Fruit fly (Drosophila melanogaster) whole organism, embryonic: Measurements from ENCODE around the gene Pig1.

Experiments used
- Aef1 ChIP-seq: fragments of 200-800 bp; sonication (Bioruptor generic); IDR thresholded peaks from 3 replicates; pipeline ENCODE4 v1.3.6; 2022; ENCODE audit warnings: missing biosample characterization, missing genetic modification characterization
- Bgb ChIP-seq: fragments of 200-800 bp; sonication (Bioruptor generic); IDR thresholded peaks from 2 replicates; pipeline ENCODE4 v1.3.6; 2022; ENCODE audit warnings: missing biosample characterization, missing genetic modification characterization; ENCODE audit not compliant: partially characterized antibody
- CG11247 ChIP-seq: fragments of 200-800 bp; sonication (Bioruptor generic); IDR thresholded peaks from 2 replicates; pipeline ENCODE4 v1.3.6; 2022; ENCODE audit warnings: missing biosample characterization, missing genetic modification characterization
- CG11398 ChIP-seq: fragments of 200-800 bp; sonication (Bioruptor generic); optimal IDR thresholded peaks from 2 replicates; lab custom pipeline; 2016; ENCODE audit warnings: missing biosample characterization, missing genetic modification characterization
- CG12391 ChIP-seq: fragments of 200-800 bp; sonication (Bioruptor generic); optimal IDR thresholded peaks from 3 replicates; lab custom pipeline; 2018; ENCODE audit warnings: missing biosample characterization, mild to moderate bottlenecking, missing genetic modification characterization, moderate library complexity
- CG12769 ChIP-seq: fragments of 200-800 bp; sonication (Bioruptor generic); optimal IDR thresholded peaks from 2 replicates; lab custom pipeline; 2019; ENCODE audit warnings: missing biosample characterization, mild to moderate bottlenecking, missing genetic modification characterization, moderate library complexity
- CG13624 ChIP-seq: fragments of 200-800 bp; sonication (Bioruptor generic); optimal IDR thresholded peaks from 2 replicates; lab custom pipeline; 2016; ENCODE audit warnings: missing biosample characterization, missing genetic modification characterization
- CG15269 ChIP-seq: fragments of 200-800 bp; sonication (Bioruptor generic); optimal IDR thresholded peaks from 2 replicates; lab custom pipeline; 2018; ENCODE audit warnings: missing biosample characterization, mild to moderate bottlenecking, missing genetic modification characterization, moderate library complexity
- CG16779 ChIP-seq: fragments of 200-800 bp; sonication (Bioruptor generic); IDR thresholded peaks from 2 replicates; pipeline ENCODE4 v1.3.6; 2022; ENCODE audit warnings: missing biosample characterization, missing genetic modification characterization
- CG17328 ChIP-seq: fragments of 200-800 bp; sonication (Bioruptor generic); IDR thresholded peaks from 2 replicates; pipeline ENCODE4 v1.3.6; 2022; ENCODE audit warnings: missing biosample characterization, missing genetic modification characterization
- CG17612 ChIP-seq: fragments of 200-800 bp; sonication (Bioruptor generic); IDR thresholded peaks from 2 replicates; pipeline ENCODE4 v1.3.6; 2022; ENCODE audit warnings: missing biosample characterization, missing genetic modification characterization
- CG17802 ChIP-seq: fragments of 200-800 bp; sonication (Bioruptor generic); optimal IDR thresholded peaks from 2 replicates; lab custom pipeline; 2018; ENCODE audit warnings: missing biosample characterization, mild to moderate bottlenecking, missing genetic modification characterization, moderate library complexity
- CG18476 ChIP-seq: fragments of 200-800 bp; sonication (Bioruptor generic); optimal IDR thresholded peaks from 2 replicates; lab custom pipeline; 2016; ENCODE audit warnings: missing biosample characterization, mild to moderate bottlenecking, missing genetic modification characterization
- CG18764 ChIP-seq: fragments of 200-800 bp; sonication (Bioruptor generic); optimal IDR thresholded peaks from 3 replicates; lab custom pipeline; 2016; ENCODE audit warnings: missing biosample characterization, missing genetic modification characterization
- CG31224 ChIP-seq: fragments of 200-800 bp; sonication (Bioruptor generic); IDR thresholded peaks from 2 replicates; pipeline ENCODE4 v1.3.6; 2022; ENCODE audit warnings: missing biosample characterization, missing genetic modification characterization
- CG3163 ChIP-seq: fragments of 200-800 bp; sonication (Bioruptor generic); optimal IDR thresholded peaks from 3 replicates; lab custom pipeline; 2016; ENCODE audit warnings: missing biosample characterization, missing genetic modification characterization
- CG32767 ChIP-seq: fragments of 200-800 bp; sonication (Bioruptor generic); IDR thresholded peaks from 2 replicates; pipeline ENCODE4 v1.3.6; 2022; ENCODE audit warnings: missing biosample characterization, missing genetic modification characterization
- CG33557 ChIP-seq: fragments of 200-800 bp; sonication (Bioruptor generic); optimal IDR thresholded peaks from 2 replicates; lab custom pipeline; 2019; ENCODE audit warnings: missing biosample characterization, mild to moderate bottlenecking, missing genetic modification characterization, moderate library complexity
- CG3838 ChIP-seq: fragments of 200-800 bp; sonication (Bioruptor generic); optimal IDR thresholded peaks from 3 replicates; lab custom pipeline; 2016; ENCODE audit warnings: missing biosample characterization, missing genetic modification characterization
- CG5245 ChIP-seq: fragments of 200-800 bp; sonication (Bioruptor generic); optimal IDR thresholded peaks from 3 replicates; lab custom pipeline; 2016; ENCODE audit warnings: missing biosample characterization, missing genetic modification characterization
- CG7963 ChIP-seq: fragments of 200-800 bp; sonication (Bioruptor generic); IDR thresholded peaks from 3 replicates; pipeline ENCODE4 v1.3.6; 2022; ENCODE audit warnings: missing biosample characterization, missing genetic modification characterization; ENCODE audit not compliant: partially characterized antibody
- CG8359 ChIP-seq: fragments of 200-800 bp; sonication (Bioruptor generic); optimal IDR thresholded peaks from 2 replicates; lab custom pipeline; 2017; ENCODE audit warnings: missing biosample characterization, mild to moderate bottlenecking, missing genetic modification characterization, borderline replicate concordance
- CG9876 ChIP-seq: fragments of 200-800 bp; sonication (Bioruptor generic); optimal IDR thresholded peaks from 2 replicates; lab custom pipeline; 2016; ENCODE audit warnings: missing biosample characterization, missing genetic modification characterization
- D19B ChIP-seq: fragments of 200-800 bp; sonication (Bioruptor generic); optimal IDR thresholded peaks from 2 replicates; lab custom pipeline; 2017; ENCODE audit warnings: missing biosample characterization, mild to moderate bottlenecking, missing genetic modification characterization
- Deaf1 ChIP-seq: fragments of 200-800 bp; optimal IDR thresholded peaks from 3 replicates; lab custom pipeline; 2019; ENCODE audit warnings: missing biosample characterization, mild to moderate bottlenecking, missing genetic modification characterization, moderate library complexity
- Drgx ChIP-seq: fragments of 200-800 bp; sonication (Bioruptor generic); IDR thresholded peaks from 2 replicates; pipeline ENCODE4 v1.3.6; 2022; ENCODE audit warnings: missing biosample characterization, missing genetic modification characterization
- Ets65A ChIP-seq: fragments of 200-800 bp; sonication (Bioruptor generic); peaks from one replicate; lab custom pipeline; 2016; ENCODE audit warnings: missing biosample characterization, missing genetic modification characterization
- Fer2 ChIP-seq: fragments of 200-800 bp; sonication (Bioruptor generic); optimal IDR thresholded peaks from 2 replicates; lab custom pipeline; 2018; ENCODE audit warnings: missing biosample characterization, mild to moderate bottlenecking, missing genetic modification characterization, moderate library complexity
- Hr51 ChIP-seq, 2 experiments: fragments of 200-800 bp; sonication (Bioruptor generic); optimal IDR thresholded peaks; 2 replicates in 1 of 2; 3 replicates in 1 of 2; lab custom pipeline; 2016 to 2018; ENCODE audit warnings: missing biosample characterization in 2 of 2, missing genetic modification characterization in 2 of 2, mild to moderate bottlenecking in 1 of 2, moderate library complexity in 1 of 2
- Kr ChIP-seq: fragments of 200-800 bp; sonication (Bioruptor generic); optimal IDR thresholded peaks from 2 replicates; lab custom pipeline; 2017; ENCODE audit warnings: missing biosample characterization, mild to moderate bottlenecking, missing genetic modification characterization
- Lpt ChIP-seq: fragments of >200 bp; optimal IDR thresholded peaks from 2 replicates; lab custom pipeline; 2018; ENCODE audit warnings: missing biosample characterization, missing genetic modification characterization
- Max ChIP-seq: fragments of 200-800 bp; sonication (Bioruptor generic); optimal IDR thresholded peaks from 2 replicates; lab custom pipeline; 2016; ENCODE audit warnings: missing biosample characterization, mild to moderate bottlenecking, missing genetic modification characterization
- NK7.1 ChIP-seq: fragments of 200-800 bp; sonication (Bioruptor generic); optimal IDR thresholded peaks from 3 replicates; lab custom pipeline; 2016; ENCODE audit warnings: missing biosample characterization, missing genetic modification characterization
- Optix ChIP-seq: fragments of 200-800 bp; sonication (Bioruptor generic); IDR thresholded peaks from 3 replicates; pipeline ENCODE4 v1.3.6; 2022; ENCODE audit warnings: missing biosample characterization, missing genetic modification characterization
- bbx ChIP-seq: fragments of 200-800 bp; sonication (Bioruptor generic); IDR thresholded peaks from 2 replicates; pipeline ENCODE4 v1.3.6; 2022; ENCODE audit warnings: missing biosample characterization, missing genetic modification characterization; ENCODE audit not compliant: partially characterized antibody
- cg ChIP-seq: fragments of 200-800 bp; sonication (Bioruptor generic); optimal IDR thresholded peaks from 3 replicates; lab custom pipeline; 2019; ENCODE audit warnings: missing biosample characterization, mild to moderate bottlenecking, missing genetic modification characterization, moderate library complexity
- crol ChIP-seq: fragments of 200-800 bp; sonication (Bioruptor generic); IDR thresholded peaks from 2 replicates; pipeline ENCODE4 v1.3.6; 2022; ENCODE audit warnings: missing biosample characterization, missing genetic modification characterization
- da ChIP-seq: fragments of 200-800 bp; sonication (Bioruptor generic); optimal IDR thresholded peaks from 2 replicates; lab custom pipeline; 2016; ENCODE audit warnings: missing biosample characterization, missing genetic modification characterization
- dimm ChIP-seq: fragments of 200-800 bp; sonication (Bioruptor generic); IDR thresholded peaks from 2 replicates; pipeline ENCODE4 v1.3.6; 2022; ENCODE audit warnings: missing biosample characterization, missing genetic modification characterization
- dysf ChIP-seq: fragments of 200-800 bp; sonication (Bioruptor generic); IDR thresholded peaks from 3 replicates; pipeline ENCODE4 v1.3.6; 2022; ENCODE audit warnings: missing biosample characterization, missing genetic modification characterization
- fd102C ChIP-seq: fragments of 200-800 bp; sonication (Bioruptor generic); optimal IDR thresholded peaks from 2 replicates; lab custom pipeline; 2018; ENCODE audit warnings: missing biosample characterization, mild to moderate bottlenecking, missing genetic modification characterization, moderate library complexity
- gsb-n ChIP-seq: fragments of 200-800 bp; sonication (Bioruptor generic); optimal IDR thresholded peaks from 3 replicates; lab custom pipeline; 2018; ENCODE audit warnings: missing biosample characterization, mild to moderate bottlenecking, missing genetic modification characterization
- hth ChIP-seq: fragments of >200 bp; optimal IDR thresholded peaks from 2 replicates; lab custom pipeline; 2017; ENCODE audit warnings: inconsistent platforms
- pan ChIP-seq, 4 experiments: fragments of >200 bp in 3 of 4; fragments of 200-800 bp in 1 of 4; sonication (Bioruptor generic) in 1 of 4; optimal IDR thresholded peaks in 3 of 4; IDR thresholded peaks in 1 of 4; 2 replicates each; pipeline versions ENCODE4 v1.3.6 to Lab custom; 2017 to 2022; ENCODE audit warnings: missing biosample characterization in 2 of 4, missing genetic modification characterization in 2 of 4, mixed read lengths in 1 of 4
- schlank ChIP-seq: fragments of 200-800 bp; sonication (Bioruptor generic); optimal IDR thresholded peaks from 2 replicates; lab custom pipeline; 2018; ENCODE audit warnings: missing biosample characterization, mild to moderate bottlenecking, missing genetic modification characterization
- trem ChIP-seq: fragments of 200-800 bp; optimal IDR thresholded peaks from 3 replicates; lab custom pipeline; 2019; ENCODE audit warnings: missing biosample characterization, mild to moderate bottlenecking, missing genetic modification characterization, moderate library complexity
- zen ChIP-seq: fragments of 200-800 bp; sonication (Bioruptor generic); optimal IDR thresholded peaks from 3 replicates; lab custom pipeline; 2018; ENCODE audit warnings: missing biosample characterization, mild to moderate bottlenecking, missing genetic modification characterization, moderate library complexity
- zfh1 ChIP-seq: fragments of 200-800 bp; sonication (Bioruptor generic); IDR thresholded peaks from 3 replicates; pipeline ENCODE4 v1.3.6; 2022; ENCODE audit warnings: missing biosample characterization, missing genetic modification characterization

Gene Pig1

dm6 chrX:3205887-3206794 is 42.9 kb downstream of the Pig1 start (continued):
- TF ChIP-seq trem, result no peak
- no peak for TF ChIP-seq crol (GFP tag; lab: Robert Waterston, UW)
- peak; percentile 37 for TF ChIP-seq D19B (GFP tag; lab: Kevin White, UChicago)
- peak; percentile 81 for TF ChIP-seq CG17328
- TF ChIP-seq da, result no peak
- peak; percentile 30 for TF ChIP-seq CG12391 (tag; lab: Kevin White, UChicago)
- peak; percentile 61 for TF ChIP-seq CG11247 (GFP tag; lab: Robert Waterston, UW)
- peak; percentile 41 for TF ChIP-seq CG12769
- no peak for TF ChIP-seq CG8359 (GFP tag; lab: Kevin White, UChicago)
- TF ChIP-seq CG7963 (GFP tag; lab: Robert Waterston, UW), result no peak
- peak; percentile 32 for TF ChIP-seq schlank
- no peak; the same call in 1 of the 2 replicates for TF ChIP-seq CG17612 (GFP tag; lab: Robert Waterston, UW)
- no peak for TF ChIP-seq hth (lab: Kevin White, UChicago)
- TF ChIP-seq CG3163 (GFP tag; lab: Kevin White, UChicago), result peak; percentile 10
- no peak for TF ChIP-seq Bgb (GFP tag; lab: Robert Waterston, UW)
- TF ChIP-seq CG18476 (GFP tag; lab: Kevin White, UChicago), result peak; percentile 44
- TF ChIP-seq Ets65A (GFP tag; lab: Kevin White, UChicago), result peak; percentile 93
- no peak for TF ChIP-seq bbx (GFP tag; lab: Robert Waterston, UW)
- TF ChIP-seq Drgx, result peak; percentile 53
- peak; percentile 54 for TF ChIP-seq NK7.1 (GFP tag; lab: Kevin White, UChicago)
- TF ChIP-seq CG13624 (GFP tag; lab: Kevin White, UChicago), result peak; percentile 70
- peak; percentile 26 for TF ChIP-seq Deaf1 (tag; lab: Kevin White, UChicago)
- TF ChIP-seq CG16779, result peak; percentile 53; the same call in 1 of the 2 replicates
- peak; percentile 72 for TF ChIP-seq Optix
- TF ChIP-seq CG9876 (GFP tag; lab: Kevin White, UChicago), result peak; percentile 30
- TF ChIP-seq fd102C (GFP tag; lab: Kevin White, UChicago), result no peak
- peak; percentile 52 to 66 for TF ChIP-seq Hr51 (GFP tag; optimal IDR thresholded peaks at IDR 0.05; lab: Kevin White, UChicago)
- TF ChIP-seq CG17802 (tag; lab: Kevin White, UChicago), result peak; percentile 25
- TF ChIP-seq CG15269, result peak; percentile 72
- TF ChIP-seq Fer2 (tag; lab: Kevin White, UChicago), result no peak
- no peak for TF ChIP-seq CG3838 (GFP tag; lab: Kevin White, UChicago)
- TF ChIP-seq CG31224 (GFP tag; lab: Robert Waterston, UW), result peak; percentile 20; the same call in 1 of the 2 replicates
- TF ChIP-seq CG11398, result peak; percentile 52
- TF ChIP-seq CG32767 (GFP tag; lab: Robert Waterston, UW), result no peak
- TF ChIP-seq CG33557 (GFP tag; lab: Kevin White, UChicago), result no peak
- peak; percentile 45 for TF ChIP-seq Max
- TF ChIP-seq cg (GFP tag; lab: Kevin White, UChicago), result no peak
- TF ChIP-seq zen (tag; lab: Kevin White, UChicago), result no peak
- no peak for TF ChIP-seq Lpt (GFP tag; lab: Kevin White, UChicago)
- no peak for TF ChIP-seq pan (optimal IDR thresholded peaks at IDR 0.05; lab: Kevin White, UChicago)
- peak in 1 of 2 experiments; percentile 83 for TF ChIP-seq pan (GFP tag; optimal IDR thresholded peaks at IDR 0.05 in 1 of 2, IDR thresholded peaks at IDR 0.05 in 1 of 2)
- peak; percentile 84 for TF ChIP-seq dysf
- TF ChIP-seq CG18764 (GFP tag; lab: Kevin White, UChicago), result peak; percentile 17
- peak; percentile 45 for TF ChIP-seq CG5245 (GFP tag; lab: Kevin White, UChicago)
- no peak for TF ChIP-seq Kr
- TF ChIP-seq dimm (GFP tag; lab: Robert Waterston, UW), result peak; percentile 61; the same call in 1 of the 2 replicates
- TF ChIP-seq zfh1 (GFP tag; lab: Robert Waterston, UW), result peak; percentile 69; the same call in 2 of the 3 replicates
- no peak for TF ChIP-seq gsb-n (tag; lab: Kevin White, UChicago)
- TF ChIP-seq Aef1 (GFP tag; lab: Robert Waterston, UW), result peak; percentile 63
